Fruit fly (Drosophila melanogaster) S2 (cell line): ENCODE data around the gene kibra.

Experiments
- CG8478 ChIP-seq: fragments of >200 bp; optimal IDR thresholded peaks from 2 replicates; lab custom pipeline; 2018
- CTCF ChIP-seq, 2 experiments: fragments of >200 bp; optimal IDR thresholded peaks; 2 replicates each; lab custom pipeline; 2018

DNA sequence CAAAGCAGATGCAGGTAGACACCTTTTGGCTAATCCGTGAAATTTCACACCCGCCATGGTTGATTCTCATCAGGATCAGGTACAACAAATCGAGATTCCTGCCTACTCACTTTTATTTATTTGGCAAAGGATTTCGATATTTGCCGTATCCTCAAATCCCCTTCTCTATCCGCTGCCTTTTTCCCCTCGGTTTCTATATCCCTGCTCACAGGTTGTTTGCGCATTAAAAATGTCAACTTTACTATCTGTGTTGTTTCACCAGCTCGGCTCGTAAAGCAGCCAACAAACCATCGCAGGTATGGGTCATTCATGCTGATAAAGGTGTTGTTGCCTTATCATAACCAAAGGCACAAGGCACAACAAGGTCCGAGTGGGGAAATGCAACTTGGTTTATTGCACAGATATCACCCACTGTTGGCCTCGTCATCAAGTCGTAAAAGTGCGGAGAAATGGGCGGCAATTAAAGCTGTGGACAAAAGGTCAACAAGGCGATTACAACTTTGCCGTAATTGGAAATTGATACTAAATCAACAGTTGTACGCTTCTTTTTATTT, 43.9 kb downstream of the kibra start:
- TF ChIP-seq CG8478 (no peak), CTCF (optimal IDR thresholded peaks at IDR 0.05; lab: Kevin White, UChicago) (no peak)
